Comparison of ENCODE assay signal across 4 fruit fly cellular contexts in the genomic region with DNA sequence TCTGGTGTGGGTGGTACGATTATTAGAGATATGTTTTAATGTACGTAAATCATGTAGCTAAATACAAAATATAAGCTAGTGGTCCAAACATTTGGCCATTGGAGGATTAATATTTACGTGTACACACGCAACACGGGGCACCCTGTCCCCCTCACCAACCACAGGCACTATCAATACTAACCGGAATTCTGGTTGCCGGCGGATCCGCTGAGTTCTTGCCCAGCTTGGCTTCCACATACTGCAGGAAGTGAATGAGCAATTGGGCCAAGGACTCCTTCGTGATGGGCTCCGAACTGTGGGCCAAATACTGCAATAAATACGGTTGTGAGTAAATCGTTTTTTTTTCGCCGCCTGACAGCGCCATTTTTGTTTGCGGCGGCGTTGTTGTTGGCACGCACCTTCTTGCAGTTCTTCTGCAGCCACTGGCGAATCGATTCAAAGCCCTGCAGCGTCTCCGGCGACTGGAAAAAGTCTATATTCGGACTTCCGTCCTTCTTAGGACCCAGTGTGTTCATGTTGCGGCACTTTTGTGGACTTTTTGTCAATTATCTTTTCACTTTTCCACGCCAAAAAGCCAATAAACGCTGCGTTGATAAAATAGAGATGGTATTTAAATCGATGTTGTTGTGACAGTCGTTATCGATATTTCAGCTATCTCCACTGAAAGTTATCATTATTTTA.
TF ChIP-seq lines count a peak whose summit lies in the region.

A gene (minus strand): TSS at position 616 of the 681 bp plus-strand sequence.

- peak; percentile 38 for TF ChIP-seq CTCF in whole organism, embryonic (GFP tag; optimal IDR thresholded peaks at IDR 0.05; lab: Kevin White, UChicago)

TF ChIP-seq in whole organism, 6 proteins besides CTCF, POLR2A, EP300 and RAD21:
- TF ChIP-seq usp (GFP tag; optimal IDR thresholded peaks at IDR 0.05; lab: Kevin White, UChicago) (no peak), Dll (optimal IDR thresholded peaks at IDR 0.05; lab: Kevin White, UChicago) (peak; percentile 32), EcR (GFP tag; optimal IDR thresholded peaks at IDR 0.05; lab: Kevin White, UChicago) (no peak), CG8478 (optimal IDR thresholded peaks at IDR 0.05; lab: Kevin White, UChicago) (no peak), psq (optimal IDR thresholded peaks at IDR 0.05; lab: Kevin White, UChicago) (no peak), pan (optimal IDR thresholded peaks at IDR 0.05; lab: Kevin White, UChicago) (no peak)

TF ChIP-seq in whole organism, adult, 20 proteins besides CTCF, POLR2A, EP300 and RAD21:
- no peak for TF ChIP-seq cic (GFP tag; optimal IDR thresholded peaks at IDR 0.05; lab: Kevin White, UChicago)
- TF ChIP-seq CG5204 (GFP tag; optimal IDR thresholded peaks at IDR 0.05; lab: Kevin White, UChicago) = no peak
- TF ChIP-seq toe (GFP tag; optimal IDR thresholded peaks at IDR 0.05; lab: Kevin White, UChicago) = no peak
- TF ChIP-seq Crg-1 (GFP tag; optimal IDR thresholded peaks at IDR 0.05; lab: Kevin White, UChicago) = no peak
- TF ChIP-seq pad (GFP tag; optimal IDR thresholded peaks at IDR 0.05; lab: Kevin White, UChicago) = peak; percentile 17

TF ChIP-seq in whole organism, embryonic, 481 proteins besides CTCF, POLR2A, EP300 and RAD21 (continues in another document):
- peak; percentile 37 for TF ChIP-seq MESR4 (GFP tag; optimal IDR thresholded peaks at IDR 0.05; lab: Kevin White, UChicago)
- TF ChIP-seq sim (GFP tag; IDR thresholded peaks at IDR 0.05; lab: Robert Waterston, UW) = no peak
- peak; percentile 74 for TF ChIP-seq Med (GFP tag; lab: Kevin White, UChicago)
- no peak for TF ChIP-seq Spps (tag; optimal IDR thresholded peaks at IDR 0.05; lab: Kevin White, UChicago)
- TF ChIP-seq D19A (tag; optimal IDR thresholded peaks at IDR 0.05; lab: Kevin White, UChicago) = no peak
- no peak for TF ChIP-seq CG13624 (GFP tag; optimal IDR thresholded peaks at IDR 0.05; lab: Kevin White, UChicago)
- TF ChIP-seq ERR (GFP tag; optimal IDR thresholded peaks at IDR 0.05; lab: Kevin White, UChicago) = no peak
- TF ChIP-seq Bdp1 (GFP tag; optimal IDR thresholded peaks at IDR 0.05; lab: Kevin White, UChicago) = peak; percentile 4
- TF ChIP-seq CG1529 (GFP tag; optimal IDR thresholded peaks at IDR 0.05; lab: Kevin White, UChicago) = no peak
- no peak for TF ChIP-seq Poxn (GFP tag; IDR thresholded peaks at IDR 0.05; lab: Robert Waterston, UW)
- TF ChIP-seq dmrt99B (tag; optimal IDR thresholded peaks at IDR 0.05; lab: Kevin White, UChicago) = no peak
- TF ChIP-seq Fer1 (GFP tag; optimal IDR thresholded peaks at IDR 0.05; lab: Kevin White, UChicago) = peak; percentile 8
- TF ChIP-seq tll (GFP tag; optimal IDR thresholded peaks at IDR 0.05; lab: Kevin White, UChicago) = peak in 1 of 2 experiments; percentile 39
- peak; percentile 99 for TF ChIP-seq CG6254 (GFP tag; optimal IDR thresholded peaks at IDR 0.05; lab: Kevin White, UChicago)
- no peak for TF ChIP-seq ase (GFP tag; IDR thresholded peaks at IDR 0.05; lab: Robert Waterston, UW)
- peak; percentile 67 for TF ChIP-seq cad (GFP tag; optimal IDR thresholded peaks at IDR 0.05; lab: Kevin White, UChicago)
- TF ChIP-seq nom (GFP tag; optimal IDR thresholded peaks at IDR 0.05; lab: Kevin White, UChicago) = peak; percentile 26
- no peak for TF ChIP-seq Chrac-16 (GFP tag; optimal IDR thresholded peaks at IDR 0.05; lab: Kevin White, UChicago)
- no peak for TF ChIP-seq CG17361 (GFP tag; IDR thresholded peaks at IDR 0.05; lab: Robert Waterston, UW)
- no peak for TF ChIP-seq H15 (GFP tag; IDR thresholded peaks at IDR 0.05; lab: Robert Waterston, UW)
- TF ChIP-seq CHES-1-like (GFP tag; optimal IDR thresholded peaks at IDR 0.05; lab: Kevin White, UChicago) = peak; percentile 53
- TF ChIP-seq bab2 (GFP tag; optimal IDR thresholded peaks at IDR 0.05; lab: Kevin White, UChicago) = no peak
- peak; percentile 9 for TF ChIP-seq D (optimal IDR thresholded peaks at IDR 0.05; lab: Kevin White, UChicago)
- TF ChIP-seq D (GFP tag; optimal IDR thresholded peaks at IDR 0.05; lab: Kevin White, UChicago) = no peak
- TF ChIP-seq CG12391 (tag; optimal IDR thresholded peaks at IDR 0.05; lab: Kevin White, UChicago) = no peak
- no peak for TF ChIP-seq Oaz (GFP tag; IDR thresholded peaks at IDR 0.05; lab: Robert Waterston, UW)
- TF ChIP-seq sqz (GFP tag; optimal IDR thresholded peaks at IDR 0.05; lab: Kevin White, UChicago) = peak; percentile 73
- TF ChIP-seq dysf (GFP tag; IDR thresholded peaks at IDR 0.05; lab: Robert Waterston, UW) = no peak
- no peak for TF ChIP-seq sna (GFP tag; IDR thresholded peaks at IDR 0.05; lab: Robert Waterston, UW; ENCODE audit: partially characterized antibody)
- peak; percentile 2 for TF ChIP-seq Dp (GFP tag; optimal IDR thresholded peaks at IDR 0.05; lab: Kevin White, UChicago)
- TF ChIP-seq CG15479 (GFP tag; optimal IDR thresholded peaks at IDR 0.05; lab: Kevin White, UChicago) = no peak
- TF ChIP-seq CG1603 (tag; optimal IDR thresholded peaks at IDR 0.05; lab: Kevin White, UChicago) = no peak
- TF ChIP-seq YL-1 (GFP tag; optimal IDR thresholded peaks at IDR 0.05; lab: Kevin White, UChicago) = peak; percentile 35
- no peak for TF ChIP-seq prd (optimal IDR thresholded peaks at IDR 0.05; lab: Kevin White, UChicago)
- no peak for TF ChIP-seq prd (GFP tag; IDR thresholded peaks at IDR 0.05; lab: Robert Waterston, UW)
- TF ChIP-seq CG11085 (GFP tag; IDR thresholded peaks at IDR 0.05; lab: Robert Waterston, UW) = no peak
- TF ChIP-seq odd (GFP tag; optimal IDR thresholded peaks at IDR 0.05; lab: Kevin White, UChicago) = peak; percentile 23
- no peak for TF ChIP-seq amos (GFP tag; IDR thresholded peaks at IDR 0.05; lab: Robert Waterston, UW; ENCODE audit: partially characterized antibody)

TF ChIP-seq in whole organism, prepupa, 60 proteins besides CTCF, POLR2A, EP300 and RAD21:
- no peak for TF ChIP-seq CG15336 (GFP tag; IDR thresholded peaks at IDR 0.05; lab: Robert Waterston, UW)
- TF ChIP-seq net (GFP tag; optimal IDR thresholded peaks at IDR 0.05; lab: Kevin White, UChicago) = no peak
- TF ChIP-seq Eip78C (GFP tag; lab: Kevin White, UChicago) = peak; percentile 21
- TF ChIP-seq ss (GFP tag; optimal IDR thresholded peaks at IDR 0.05; lab: Kevin White, UChicago) = peak; percentile 13 to 45
- peak; percentile 15 for TF ChIP-seq CG1621 (tag; optimal IDR thresholded peaks at IDR 0.05; lab: Kevin White, UChicago)
- TF ChIP-seq Sox15 (GFP tag; optimal IDR thresholded peaks at IDR 0.05; lab: Kevin White, UChicago) = no peak
- no peak for TF ChIP-seq CG8119 (GFP tag; IDR thresholded peaks at IDR 0.05; lab: Robert Waterston, UW)
- TF ChIP-seq Smox (GFP tag; optimal IDR thresholded peaks at IDR 0.05; lab: Kevin White, UChicago) = no peak
- TF ChIP-seq CG31627 (GFP tag; optimal IDR thresholded peaks at IDR 0.05; lab: Kevin White, UChicago) = no peak
- peak; percentile 12 for TF ChIP-seq CG6854 (GFP tag; optimal IDR thresholded peaks at IDR 0.05; lab: Kevin White, UChicago)
- TF ChIP-seq CG6808 (GFP tag; optimal IDR thresholded peaks at IDR 0.05; lab: Kevin White, UChicago) = peak; percentile 10
